Worm (Caenorhabditis elegans) whole organism, L1 larva: ENCODE results near the gene F46E10.18.

Source experiments
- C04F5.9 ChIP-seq: sonication (generic microtip); optimal IDR thresholded peaks from 2 replicates; lab custom pipeline; 2016; ENCODE audit warnings: missing genetic modification characterization, missing compliant biosample characterization
- C16A3.4 ChIP-seq: fragments of 150-350 bp; optimal IDR thresholded peaks from 2 replicates; lab custom pipeline; 2014; ENCODE audit warnings: missing biosample characterization, missing genetic modification characterization
- aha-1 ChIP-seq: fragments of 150-350 bp; optimal IDR thresholded peaks from 2 replicates; lab custom pipeline; 2014; ENCODE audit warnings: missing biosample characterization, missing genetic modification characterization
- aly-2 ChIP-seq: fragments of 150-350 bp; optimal IDR thresholded peaks from 2 replicates; lab custom pipeline; 2014; ENCODE audit warnings: missing biosample characterization, missing genetic modification characterization
- ama-1 ChIP-seq: fragments of 150-350 bp; optimal IDR thresholded peaks from 2 replicates; lab custom pipeline; 2014
- blmp-1 ChIP-seq: fragments of 150-350 bp; optimal IDR thresholded peaks from 2 replicates; lab custom pipeline; 2014; ENCODE audit warnings: missing biosample characterization, missing genetic modification characterization
- ceh-63 ChIP-seq: fragments of 200-800 bp; sonication (Bioruptor generic); optimal IDR thresholded peaks from 2 replicates; lab custom pipeline; 2018; ENCODE audit warnings: mild to moderate bottlenecking, missing genetic modification characterization, missing compliant biosample characterization
- ceh-8 ChIP-seq: fragments of 200-800 bp; sonication (Bioruptor generic); optimal IDR thresholded peaks from 2 replicates; lab custom pipeline; 2018; ENCODE audit warnings: mild to moderate bottlenecking, missing genetic modification characterization, moderate library complexity, missing compliant biosample characterization
- dsc-1 ChIP-seq: sonication (generic microtip); optimal IDR thresholded peaks from 2 replicates; lab custom pipeline; 2016; ENCODE audit warnings: mild to moderate bottlenecking, missing genetic modification characterization, missing compliant biosample characterization
- elt-2 ChIP-seq: sonication (generic microtip); optimal IDR thresholded peaks from 2 replicates; lab custom pipeline; 2016; ENCODE audit warnings: missing genetic modification characterization, mild to moderate bottlenecking, inconsistent platforms, missing compliant biosample characterization, missing genetic modification reagents
- ets-5 ChIP-seq: fragments of 200-800 bp; sonication (Bioruptor generic); IDR thresholded peaks from 2 replicates; pipeline ENCODE4 v1.3.6; 2022; ENCODE audit warnings: missing genetic modification characterization, missing compliant biosample characterization
- fkh-10 ChIP-seq: sonication (generic microtip); optimal IDR thresholded peaks from 2 replicates; lab custom pipeline; 2017; ENCODE audit warnings: missing biosample characterization, missing genetic modification reagents, missing genetic modification characterization
- hlh-17 ChIP-seq: fragments of 200-800 bp; sonication (Bioruptor generic); optimal IDR thresholded peaks from 2 replicates; lab custom pipeline; 2018; ENCODE audit warnings: missing genetic modification characterization, mild to moderate bottlenecking, missing compliant biosample characterization, moderate library complexity, borderline replicate concordance
- hlh-4 ChIP-seq: sonication (generic microtip); optimal IDR thresholded peaks from 2 replicates; lab custom pipeline; 2016; ENCODE audit warnings: mild to moderate bottlenecking, missing genetic modification characterization, missing compliant biosample characterization
- isw-1 ChIP-seq: fragments of 200-800 bp; sonication (Bioruptor generic); IDR thresholded peaks from 2 replicates; pipeline ENCODE4 v1.3.6; 2022; ENCODE audit warnings: missing genetic modification characterization, missing compliant biosample characterization
- jun-1 ChIP-seq: fragments of 150-350 bp; optimal IDR thresholded peaks from 2 replicates; lab custom pipeline; 2014; ENCODE audit warnings: missing biosample characterization, missing genetic modification reagents, missing genetic modification characterization
- lin-35 ChIP-seq, 2 experiments: fragments of 150-350 bp; optimal IDR thresholded peaks; 2 replicates each; lab custom pipeline; 2014; ENCODE audit warnings: missing biosample characterization in 2 of 2, missing genetic modification characterization in 2 of 2, missing genetic modification reagents in 2 of 2
- lir-3 ChIP-seq: sonication (generic microtip); optimal IDR thresholded peaks from 2 replicates; lab custom pipeline; 2016; ENCODE audit warnings: mild to moderate bottlenecking, missing genetic modification characterization, moderate library complexity, missing compliant biosample characterization; ENCODE audit not compliant: poor library complexity
- mef-2 ChIP-seq: fragments of 150-350 bp; optimal IDR thresholded peaks from 2 replicates; lab custom pipeline; 2014; ENCODE audit warnings: missing biosample characterization, missing genetic modification characterization
- mep-1 ChIP-seq: fragments of 150-350 bp; optimal IDR thresholded peaks from 2 replicates; lab custom pipeline; 2014; ENCODE audit warnings: missing biosample characterization, missing genetic modification characterization
- nhr-12 ChIP-seq: sonication (generic microtip); optimal IDR thresholded peaks from 2 replicates; lab custom pipeline; 2017; ENCODE audit warnings: missing biosample characterization, missing genetic modification characterization
- nhr-20 ChIP-seq: sonication (generic microtip); optimal IDR thresholded peaks from 2 replicates; lab custom pipeline; 2016; ENCODE audit warnings: mild to moderate bottlenecking, missing genetic modification characterization, missing compliant biosample characterization
- nhr-28 ChIP-seq: fragments of 150-350 bp; optimal IDR thresholded peaks from 2 replicates; lab custom pipeline; 2014; ENCODE audit warnings: missing biosample characterization, missing genetic modification characterization
- nhr-77 ChIP-seq: fragments of 150-350 bp; optimal IDR thresholded peaks from 2 replicates; lab custom pipeline; 2014; ENCODE audit warnings: missing biosample characterization, missing genetic modification characterization
- nhr-85 ChIP-seq: sonication (generic microtip); peaks from one replicate; lab custom pipeline; 2016; ENCODE audit warnings: missing genetic modification characterization, inconsistent platforms, missing compliant biosample characterization
- pag-3 ChIP-seq: sonication (generic microtip); optimal IDR thresholded peaks from 2 replicates; lab custom pipeline; 2017; ENCODE audit warnings: missing genetic modification characterization, mild to moderate bottlenecking, missing compliant biosample characterization, antibody characterized with exemption, borderline replicate concordance; ENCODE audit not compliant: insufficient read depth
- pax-3 ChIP-seq: fragments of 200-800 bp; sonication (Bioruptor generic); optimal IDR thresholded peaks from 2 replicates; lab custom pipeline; 2018; ENCODE audit warnings: mild to moderate bottlenecking, missing genetic modification characterization, moderate library complexity, missing compliant biosample characterization
- pqm-1 ChIP-seq: sonication (generic microtip); optimal IDR thresholded peaks from 3 replicates; lab custom pipeline; 2017; ENCODE audit warnings: missing biosample characterization, missing genetic modification characterization
- rnt-1 ChIP-seq: sonication (generic microtip); optimal IDR thresholded peaks from 2 replicates; lab custom pipeline; 2016; ENCODE audit warnings: mild to moderate bottlenecking, missing genetic modification characterization, moderate library complexity, missing compliant biosample characterization
- snpc-4 ChIP-seq: fragments of 150-350 bp; optimal IDR thresholded peaks from 2 replicates; lab custom pipeline; 2014; ENCODE audit warnings: missing biosample characterization, missing genetic modification characterization
- swsn-7 ChIP-seq: sonication (generic microtip); optimal IDR thresholded peaks from 2 replicates; lab custom pipeline; 2016; ENCODE audit warnings: missing genetic modification characterization, missing compliant biosample characterization
- tbx-2 ChIP-seq: sonication (generic microtip); optimal IDR thresholded peaks from 2 replicates; lab custom pipeline; 2016; ENCODE audit warnings: missing genetic modification characterization, missing compliant biosample characterization
- tlp-1 ChIP-seq: fragments of 150-350 bp; optimal IDR thresholded peaks from 2 replicates; lab custom pipeline; 2014; ENCODE audit warnings: missing biosample characterization, missing genetic modification characterization
- unc-130 ChIP-seq: fragments of 150-350 bp; optimal IDR thresholded peaks from 2 replicates; lab custom pipeline; 2017; ENCODE audit warnings: missing biosample characterization, missing genetic modification characterization, inconsistent platforms
- vab-15 ChIP-seq: sonication (generic microtip); optimal IDR thresholded peaks from 2 replicates; lab custom pipeline; 2017; ENCODE audit warnings: missing genotype, mild to moderate bottlenecking, missing genetic modification characterization, missing compliant biosample characterization
- zag-1 ChIP-seq: fragments of 150-350 bp; optimal IDR thresholded peaks from 2 replicates; lab custom pipeline; 2014; ENCODE audit warnings: missing biosample characterization, missing genetic modification characterization
- ztf-4 ChIP-seq: fragments of 150-350 bp; optimal IDR thresholded peaks from 2 replicates; lab custom pipeline; 2014; ENCODE audit warnings: missing biosample characterization, missing genetic modification characterization

Gene F46E10.18

DNA sequence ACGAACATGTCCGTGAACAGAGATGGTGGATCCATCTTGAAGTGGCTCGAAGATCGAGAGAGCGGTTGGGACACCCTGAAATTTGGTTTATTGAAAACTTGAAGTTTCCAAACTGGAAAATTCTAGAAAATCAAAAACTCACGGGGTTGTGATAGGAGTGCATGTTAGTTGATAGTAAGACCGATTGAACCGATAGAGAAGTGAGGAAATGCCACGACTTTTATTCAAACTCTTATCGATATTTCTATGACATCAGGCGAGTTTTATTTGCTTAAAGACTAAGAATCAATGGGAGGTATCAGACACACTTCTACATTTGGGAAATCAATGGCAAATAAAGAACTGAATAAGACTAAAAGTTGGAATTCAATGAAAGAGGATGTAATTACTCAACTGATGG, 32.0 kb upstream of the F46E10.18 start, which contains the start of gene lec-10:
lec-10 (minus strand) TSS at position 272 of the 400 bp plus-strand sequence.
- TF ChIP-seq dsc-1 (tag; lab: Kevin White, UChicago) (no peak), ets-5 (GFP tag; lab: Robert Waterston, UW) (no peak), tlp-1 (tag; lab: Kevin White, UChicago) (no peak), pax-3 (no peak), nhr-20 (peak; percentile 5), jun-1 (tag; lab: Kevin White, UChicago) (peak; percentile 39), pqm-1 (tag; lab: Kevin White, UChicago) (peak; percentile 81), snpc-4 (tag; lab: Kevin White, UChicago) (no peak), fkh-10 (GFP tag; lab: Kevin White, UChicago) (no peak), hlh-17 (GFP tag; lab: Kevin White, UChicago) (no peak), lin-35 (GFP tag; optimal IDR thresholded peaks at IDR 0.05; lab: Kevin White, UChicago) (peak in 1 of 2 experiments; percentile 47), isw-1 (no peak), elt-2 (tag; lab: Kevin White, UChicago) (peak; percentile 87), lir-3 (no peak), swsn-7 (no peak), rnt-1 (tag; lab: Kevin White, UChicago) (no peak), C04F5.9 (tag; lab: Kevin White, UChicago) (no peak), tbx-2 (tag; lab: Kevin White, UChicago) (no peak), ceh-63 (GFP tag; lab: Kevin White, UChicago) (no peak), aly-2 (tag; lab: Kevin White, UChicago) (no peak)

DNA sequence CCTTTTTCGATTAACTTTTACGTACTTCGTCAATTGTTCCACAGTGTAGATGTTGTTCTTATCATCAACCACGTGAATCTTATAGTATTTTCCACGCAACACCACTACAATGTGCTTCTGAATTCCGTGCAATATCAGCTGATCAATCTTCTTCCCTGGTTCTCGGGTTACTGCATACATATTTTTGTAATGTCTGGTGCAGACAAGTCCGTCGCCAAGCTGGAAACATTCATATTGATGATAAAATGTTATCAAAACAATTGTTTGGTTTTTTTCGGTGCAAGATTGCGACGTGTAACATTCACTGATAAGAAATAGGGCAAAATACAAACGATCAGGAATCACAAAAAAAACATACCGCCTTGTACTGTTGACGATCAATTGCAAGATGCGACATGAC, 28.3 kb upstream of the F46E10.18 start:
- TF ChIP-seq C04F5.9 (tag; lab: Kevin White, UChicago) (no peak), pqm-1 (tag; lab: Kevin White, UChicago) (no peak), elt-2 (tag; lab: Kevin White, UChicago) (peak; percentile 67), mep-1 (no peak), nhr-77 (tag; lab: Kevin White, UChicago) (no peak), lin-35 (GFP tag; optimal IDR thresholded peaks at IDR 0.05; lab: Kevin White, UChicago) (peak in 1 of 2 experiments; percentile 8), jun-1 (tag; lab: Kevin White, UChicago) (no peak)
- TF ChIP-seq, all 84 proteins: peak for 2

DNA sequence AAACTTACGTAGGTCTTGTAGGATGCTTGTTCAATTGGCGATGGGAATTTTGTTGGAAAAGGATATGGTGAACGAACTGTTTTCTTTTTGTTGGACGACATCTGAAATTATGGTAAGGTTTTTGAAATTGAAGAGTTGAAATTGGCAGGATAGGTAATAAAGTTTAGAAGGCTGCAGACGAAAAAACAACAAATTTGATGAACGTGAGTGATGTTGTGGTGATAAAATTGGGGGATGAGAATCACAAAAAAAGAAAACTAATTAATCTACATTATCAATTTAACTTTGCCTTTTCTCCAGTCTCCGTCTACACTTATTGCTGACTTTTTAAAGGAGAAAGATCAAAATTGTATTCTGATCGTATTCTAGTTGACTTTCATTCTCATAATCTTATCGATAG, 27.0 kb upstream of the F46E10.18 start, which contains the start of gene cpt-6:
cpt-6 (minus strand) TSS at position 101 of the 400 bp plus-strand sequence.
- TF ChIP-seq nhr-85 (tag; lab: Kevin White, UChicago) (peak; percentile 65), nhr-20 (no peak), lir-3 (no peak), nhr-12 (no peak)

DNA sequence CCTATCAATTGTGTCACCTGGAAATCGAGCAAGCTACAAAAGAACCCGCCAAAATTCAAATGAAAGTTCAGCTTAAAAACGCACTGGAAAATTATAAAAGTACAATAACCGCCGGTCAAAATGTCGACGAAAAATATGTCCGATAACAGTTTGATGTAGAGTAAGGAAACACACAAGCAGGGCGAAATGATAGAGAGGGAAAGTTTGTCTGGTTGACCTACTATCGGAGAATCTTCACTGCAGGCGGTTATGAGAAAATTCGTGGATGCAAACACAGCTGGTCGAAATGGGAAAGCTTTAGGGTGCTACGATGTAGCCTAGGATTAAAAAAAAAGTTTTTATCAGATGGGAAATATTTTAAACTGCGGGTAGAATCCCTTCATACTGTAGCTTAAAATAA, 25.5 kb upstream of the F46E10.18 start:
- peak; percentile 94 for TF ChIP-seq blmp-1 (tag; lab: Kevin White, UChicago)
- no peak for TF ChIP-seq ztf-4

DNA sequence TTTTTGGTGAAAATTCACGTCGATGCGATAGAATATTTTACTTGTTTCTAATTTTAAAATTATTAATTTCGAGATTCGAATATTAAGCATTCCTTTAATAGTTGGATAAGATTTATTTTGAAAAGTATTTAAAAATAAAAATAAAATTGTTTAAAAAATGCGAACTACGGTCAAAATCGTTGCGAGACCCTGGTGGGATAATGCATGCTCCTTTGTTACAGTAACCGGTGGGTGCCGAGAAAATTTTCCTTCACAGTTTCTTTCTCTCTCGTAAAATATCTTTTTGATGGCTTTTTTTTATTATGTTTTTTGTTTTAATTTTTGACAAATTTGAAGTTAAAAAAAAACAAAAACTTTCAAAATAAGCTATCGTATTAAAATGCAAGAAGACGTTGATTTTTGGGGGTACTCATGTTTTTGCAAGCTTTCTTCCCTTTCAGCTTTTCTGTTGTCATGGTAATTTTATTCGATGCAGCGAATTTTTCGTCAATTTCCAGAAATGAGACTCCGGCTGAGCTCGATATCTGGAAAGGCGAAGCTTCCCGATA, 24.1 kb upstream of the F46E10.18 start, which contains the start of gene dgtr-1:
dgtr-1 (plus strand) TSS at position 498 of the 548 bp plus-strand sequence.
- no peak for TF ChIP-seq elt-2 (tag; lab: Kevin White, UChicago)
- TF ChIP-seq pag-3 (tag; lab: Kevin White, UChicago): no peak
- TF ChIP-seq hlh-4 (tag; lab: Kevin White, UChicago): no peak
- no peak for TF ChIP-seq ama-1 (lab: Kevin White, UChicago)
- no peak for TF ChIP-seq vab-15 (tag; lab: Kevin White, UChicago)
- no peak for TF ChIP-seq ets-5 (GFP tag; lab: Robert Waterston, UW)
- no peak for TF ChIP-seq mep-1
- no peak for TF ChIP-seq nhr-85 (tag; lab: Kevin White, UChicago)
- no peak for TF ChIP-seq blmp-1 (tag; lab: Kevin White, UChicago)
- no peak for TF ChIP-seq unc-130 (tag; lab: Kevin White, UChicago)
- no peak for TF ChIP-seq jun-1 (tag; lab: Kevin White, UChicago)
- no peak for TF ChIP-seq dsc-1 (tag; lab: Kevin White, UChicago)
- TF ChIP-seq lin-35 (GFP tag; optimal IDR thresholded peaks at IDR 0.05; lab: Kevin White, UChicago): no peak
- no peak for TF ChIP-seq zag-1 (tag; lab: Kevin White, UChicago)
- TF ChIP-seq mef-2 (tag; lab: Kevin White, UChicago): no peak
- no peak for TF ChIP-seq C16A3.4
- TF ChIP-seq aha-1 (tag; lab: Kevin White, UChicago): no peak
- TF ChIP-seq isw-1: no peak
- no peak for TF ChIP-seq ceh-8
- no peak for TF ChIP-seq nhr-28 (tag; lab: Kevin White, UChicago)
